3 fruit fly cellular contexts compared by ENCODE assay signal in the genomic region with DNA sequence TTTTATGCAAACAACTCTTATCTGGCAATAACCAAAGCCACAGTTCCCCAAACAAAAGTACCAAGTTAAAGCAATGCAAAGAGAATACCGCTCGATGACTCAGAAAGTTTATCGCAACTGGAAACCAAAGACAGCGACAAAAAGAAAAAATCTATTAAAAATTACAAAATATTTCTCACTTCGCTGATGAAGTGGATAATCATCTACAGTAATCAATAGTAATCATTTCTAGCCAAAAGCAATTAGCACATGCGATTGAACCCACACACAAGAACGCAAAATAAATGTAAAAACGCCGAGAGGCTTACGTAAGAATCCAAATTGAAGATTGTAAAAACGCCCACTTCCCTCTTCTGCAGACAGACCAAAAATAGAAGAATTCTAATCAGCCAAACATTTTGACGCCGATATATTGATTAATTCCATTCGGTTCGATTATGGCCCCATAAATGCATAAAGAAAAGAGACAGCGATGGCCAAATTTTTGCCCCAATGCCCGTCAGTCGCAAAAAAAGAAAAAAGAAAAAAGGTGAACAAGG.
TF ChIP-seq lines count a peak whose summit lies in the region.

No protein-coding gene starts in this region.

- TF ChIP-seq CTCF in whole organism, embryonic (GFP tag; optimal IDR thresholded peaks at IDR 0.05; lab: Kevin White, UChicago): no peak

TF ChIP-seq in whole organism, embryonic, 481 proteins besides CTCF, POLR2A, EP300 and RAD21:
- TF ChIP-seq sd (tag; optimal IDR thresholded peaks at IDR 0.05; lab: Kevin White, UChicago) (peak; percentile 26), sug (tag; optimal IDR thresholded peaks at IDR 0.05; lab: Kevin White, UChicago) (peak; percentile 12), bab2 (GFP tag; optimal IDR thresholded peaks at IDR 0.05; lab: Kevin White, UChicago) (no peak), exex (tag; optimal IDR thresholded peaks at IDR 0.05; lab: Kevin White, UChicago) (peak; percentile 74), p53 (GFP tag; optimal IDR thresholded peaks at IDR 0.05; lab: Kevin White, UChicago) (no peak), Pdp1 (GFP tag; optimal IDR thresholded peaks at IDR 0.05; lab: Kevin White, UChicago) (peak in 1 of 2 experiments; percentile 62), sens (GFP tag; lab: Kevin White, UChicago) (peak; percentile 52)

TF ChIP-seq in whole organism, prepupa, 60 proteins besides CTCF, POLR2A, EP300 and RAD21:
- peak; percentile 92 for TF ChIP-seq vri (GFP tag; optimal IDR thresholded peaks at IDR 0.05; lab: Kevin White, UChicago)
- TF ChIP-seq OdsH (GFP tag; optimal IDR thresholded peaks at IDR 0.05; lab: Kevin White, UChicago): no peak
- TF ChIP-seq CG11294 (GFP tag; IDR thresholded peaks at IDR 0.05; lab: Robert Waterston, UW): no peak
- TF ChIP-seq CG32006 (GFP tag; optimal IDR thresholded peaks at IDR 0.05; lab: Kevin White, UChicago): no peak
TF ChIP-seq in whole organism, prepupa: peak in this region for 1.

TF ChIP-seq in whole organism, wandering third instar larva, 38 proteins besides CTCF, POLR2A, EP300 and RAD21:
- no peak for TF ChIP-seq CG9705 (GFP tag; optimal IDR thresholded peaks at IDR 0.05; lab: Kevin White, UChicago)
- no peak for TF ChIP-seq HLH106 (tag; optimal IDR thresholded peaks at IDR 0.05; lab: Kevin White, UChicago)
- TF ChIP-seq N (GFP tag; optimal IDR thresholded peaks at IDR 0.05; lab: Kevin White, UChicago): no peak
- no peak for TF ChIP-seq sage (GFP tag; optimal IDR thresholded peaks at IDR 0.05; lab: Kevin White, UChicago)
- no peak for TF ChIP-seq Vsx2 (GFP tag; optimal IDR thresholded peaks at IDR 0.05; lab: Kevin White, UChicago; ENCODE audit: partially characterized antibody)
- TF ChIP-seq rgr (GFP tag; optimal IDR thresholded peaks at IDR 0.05; lab: Kevin White, UChicago): no peak
- no peak for TF ChIP-seq sv (GFP tag; optimal IDR thresholded peaks at IDR 0.05; lab: Kevin White, UChicago)
- TF ChIP-seq foxo (GFP tag; optimal IDR thresholded peaks at IDR 0.05; lab: Kevin White, UChicago): no peak
- TF ChIP-seq dl (GFP tag; optimal IDR thresholded peaks at IDR 0.05; lab: Kevin White, UChicago; ENCODE audit: insufficient read depth in 1 of 2, partially characterized antibody in 2 of 2): no peak
- peak; percentile 46 for TF ChIP-seq CrebA (GFP tag; optimal IDR thresholded peaks at IDR 0.05; lab: Kevin White, UChicago; ENCODE audit: borderline replicate concordance)
- no peak for TF ChIP-seq brk (GFP tag; optimal IDR thresholded peaks at IDR 0.05; lab: Kevin White, UChicago)
- no peak for TF ChIP-seq h (GFP tag; optimal IDR thresholded peaks at IDR 0.05; lab: Kevin White, UChicago)
- TF ChIP-seq Jra (GFP tag; optimal IDR thresholded peaks at IDR 0.05; lab: Kevin White, UChicago): no peak
- no peak for TF ChIP-seq jim (GFP tag; optimal IDR thresholded peaks at IDR 0.05; lab: Kevin White, UChicago)
- TF ChIP-seq Rel (GFP tag; optimal IDR thresholded peaks at IDR 0.05; lab: Kevin White, UChicago): no peak
- no peak for TF ChIP-seq Rel (tag; optimal IDR thresholded peaks at IDR 0.05; lab: Kevin White, UChicago)
- no peak for TF ChIP-seq fru (GFP tag; optimal IDR thresholded peaks at IDR 0.05; lab: Kevin White, UChicago)
- TF ChIP-seq Sp1 (GFP tag; optimal IDR thresholded peaks at IDR 0.05; lab: Kevin White, UChicago): peak; percentile 0
